Worm (Caenorhabditis elegans): ENCODE data around the gene Y108F1.5.

- no peak for TF ChIP-seq hnd-1 (tag; optimal IDR thresholded peaks at IDR 0.05)
- TF ChIP-seq ceh-36 (tag; optimal IDR thresholded peaks at IDR 0.05): no peak
- TF ChIP-seq tbx-37 (GFP tag; conservative IDR thresholded peaks at IDR 0.05): no peak
- TF ChIP-seq ceh-13 (GFP tag; optimal IDR thresholded peaks at IDR 0.05): no peak
- no peak for TF ChIP-seq hmg-4 (GFP tag; optimal IDR thresholded peaks at IDR 0.05)
- no peak for TF ChIP-seq ama-1 (optimal IDR thresholded peaks at IDR 0.05)
- no peak for TF ChIP-seq pes-1 (GFP tag; IDR thresholded peaks at IDR 0.05)
- TF ChIP-seq flt-1 (GFP tag; IDR thresholded peaks at IDR 0.05): no peak
- TF ChIP-seq ets-7 (tag; optimal IDR thresholded peaks at IDR 0.05): no peak
Measured at ce11 chrX:295726-296125, 21.9 kb upstream of the Y108F1.5 start.

All from whole organism, early embryonic.